Fruit fly (Drosophila melanogaster) whole organism, embryonic: ENCODE measurements around the gene CG43295.

ENCODE experiments used
- Awh ChIP-seq: fragments of 200-800 bp; sonication (Bioruptor generic); IDR thresholded peaks from 2 replicates; pipeline ENCODE4, ENCODE4 v1.3.6; 2022; ENCODE audit warnings: missing biosample characterization, missing genetic modification characterization
- CG10366 ChIP-seq: fragments of 200-800 bp; sonication (Bioruptor generic); IDR thresholded peaks from 2 replicates; pipeline ENCODE4 v1.3.6; 2022; ENCODE audit warnings: missing biosample characterization, missing genetic modification characterization
- CG12236 ChIP-seq: fragments of 200-800 bp; sonication (Bioruptor generic); optimal IDR thresholded peaks from 2 replicates; lab custom pipeline; 2016; ENCODE audit warnings: missing biosample characterization, missing genetic modification characterization
- CG13123 ChIP-seq: fragments of 200-800 bp; sonication (Bioruptor generic); optimal IDR thresholded peaks from 2 replicates; lab custom pipeline; 2016; ENCODE audit warnings: missing biosample characterization, missing genetic modification characterization
- CG13424 ChIP-seq: fragments of 200-800 bp; sonication (Bioruptor generic); optimal IDR thresholded peaks from 2 replicates; lab custom pipeline; 2019; ENCODE audit warnings: missing biosample characterization, mild to moderate bottlenecking, missing genetic modification characterization, moderate library complexity
- CG14050 ChIP-seq: fragments of 200-800 bp; sonication (Bioruptor generic); IDR thresholded peaks from 3 replicates; pipeline ENCODE4 v1.3.6; 2022; ENCODE audit warnings: missing biosample characterization, missing genetic modification characterization
- CG15073 ChIP-seq: fragments of 200-800 bp; sonication (Bioruptor generic); optimal IDR thresholded peaks from 2 replicates; lab custom pipeline; 2016; ENCODE audit warnings: missing biosample characterization, missing genetic modification characterization
- CG17186 ChIP-seq: fragments of 200-800 bp; sonication (Bioruptor generic); optimal IDR thresholded peaks from 3 replicates; lab custom pipeline; 2017; ENCODE audit warnings: missing biosample characterization, missing genetic modification reagents, missing genetic modification characterization
- CG17361 ChIP-seq: fragments of 200-800 bp; sonication (Bioruptor generic); IDR thresholded peaks from 3 replicates; pipeline ENCODE4 v1.3.6; 2022; ENCODE audit warnings: missing biosample characterization, missing genetic modification characterization
- CG17385 ChIP-seq: fragments of 200-800 bp; sonication (Bioruptor generic); optimal IDR thresholded peaks from 3 replicates; lab custom pipeline; 2018; ENCODE audit warnings: missing biosample characterization, mild to moderate bottlenecking, missing genetic modification characterization
- CG18262 ChIP-seq: fragments of 200-800 bp; optimal IDR thresholded peaks from 3 replicates; lab custom pipeline; 2019; ENCODE audit warnings: missing biosample characterization, mild to moderate bottlenecking, missing genetic modification characterization, moderate library complexity
- CG2129 ChIP-seq: fragments of 200-800 bp; sonication (Bioruptor generic); IDR thresholded peaks from 2 replicates; pipeline ENCODE4 v1.3.6; 2022; ENCODE audit warnings: missing biosample characterization, missing genetic modification characterization; ENCODE audit not compliant: partially characterized antibody
- CG2712 ChIP-seq: fragments of 200-800 bp; optimal IDR thresholded peaks from 3 replicates; lab custom pipeline; 2019; ENCODE audit warnings: missing biosample characterization, mild to moderate bottlenecking, missing genetic modification characterization, moderate library complexity
- CG2889 ChIP-seq: fragments of 200-800 bp; sonication (Bioruptor generic); IDR thresholded peaks from 3 replicates; pipeline ENCODE4 v1.3.6; 2022; ENCODE audit warnings: missing biosample characterization, missing genetic modification characterization
- CG32532 ChIP-seq: fragments of 200-800 bp; sonication (Bioruptor generic); IDR thresholded peaks from 2 replicates; pipeline ENCODE4 v1.3.6; 2022; ENCODE audit warnings: missing biosample characterization, missing genetic modification characterization
- CG33557 ChIP-seq: fragments of 200-800 bp; sonication (Bioruptor generic); optimal IDR thresholded peaks from 2 replicates; lab custom pipeline; 2019; ENCODE audit warnings: missing biosample characterization, mild to moderate bottlenecking, missing genetic modification characterization, moderate library complexity
- CG4328 ChIP-seq: fragments of 200-800 bp; sonication (Bioruptor generic); optimal IDR thresholded peaks from 3 replicates; lab custom pipeline; 2017; ENCODE audit warnings: missing biosample characterization, missing genetic modification reagents, missing genetic modification characterization
- CG4424 ChIP-seq: fragments of 200-800 bp; sonication (Bioruptor generic); optimal IDR thresholded peaks from 3 replicates; lab custom pipeline; 2016; ENCODE audit warnings: missing biosample characterization, missing genetic modification characterization
- CG6765 ChIP-seq: fragments of 200-800 bp; sonication (Bioruptor generic); optimal IDR thresholded peaks from 3 replicates; lab custom pipeline; 2017; ENCODE audit warnings: missing biosample characterization, mild to moderate bottlenecking, missing genetic modification characterization
- CG6791 ChIP-seq: fragments of 200-800 bp; sonication (Bioruptor generic); IDR thresholded peaks from 3 replicates; pipeline ENCODE4 v1.3.6; 2022; ENCODE audit warnings: missing biosample characterization, missing genetic modification characterization; ENCODE audit not compliant: partially characterized antibody
- CG6854 ChIP-seq: fragments of 200-800 bp; sonication (Bioruptor generic); optimal IDR thresholded peaks from 3 replicates; lab custom pipeline; 2017; ENCODE audit warnings: missing biosample characterization, mild to moderate bottlenecking, missing genetic modification characterization
- CG7786 ChIP-seq: fragments of 200-800 bp; sonication (Bioruptor generic); optimal IDR thresholded peaks from 2 replicates; lab custom pipeline; 2016; ENCODE audit warnings: missing biosample characterization, missing genetic modification characterization
- CTCF ChIP-seq: fragments of 200-800 bp; sonication (Bioruptor generic); optimal IDR thresholded peaks from 2 replicates; lab custom pipeline; 2017; ENCODE audit warnings: missing biosample characterization, mild to moderate bottlenecking, missing genetic modification characterization, moderate library complexity
- CoRest ChIP-seq: fragments of 200-800 bp; sonication (Bioruptor generic); optimal IDR thresholded peaks from 3 replicates; lab custom pipeline; 2018; ENCODE audit warnings: missing biosample characterization, mild to moderate bottlenecking, missing genetic modification characterization, moderate library complexity
- CrebB ChIP-seq: fragments of 200-800 bp; sonication (Bioruptor generic); optimal IDR thresholded peaks from 3 replicates; lab custom pipeline; 2018; ENCODE audit warnings: missing biosample characterization, mild to moderate bottlenecking, missing genetic modification characterization
- D19B ChIP-seq: fragments of 200-800 bp; sonication (Bioruptor generic); optimal IDR thresholded peaks from 2 replicates; lab custom pipeline; 2017; ENCODE audit warnings: missing biosample characterization, mild to moderate bottlenecking, missing genetic modification characterization
- Dbx ChIP-seq: fragments of 200-800 bp; sonication (Bioruptor generic); IDR thresholded peaks from 3 replicates; pipeline ENCODE4 v1.3.6; 2022; ENCODE audit warnings: missing biosample characterization, missing genetic modification characterization
- Fer2 ChIP-seq: fragments of 200-800 bp; sonication (Bioruptor generic); optimal IDR thresholded peaks from 2 replicates; lab custom pipeline; 2018; ENCODE audit warnings: missing biosample characterization, mild to moderate bottlenecking, missing genetic modification characterization, moderate library complexity
- Hr78 ChIP-seq, 2 experiments: fragments of 200-800 bp in 1 of 2; fragments of >200 bp in 1 of 2; sonication (Bioruptor generic) in 1 of 2; optimal IDR thresholded peaks; 2 replicates each; lab custom pipeline; 2017 to 2019; ENCODE audit warnings: missing biosample characterization in 2 of 2, missing genetic modification characterization in 2 of 2, mild to moderate bottlenecking in 1 of 2, moderate library complexity in 1 of 2
- Hsf ChIP-seq: fragments of 200-800 bp; sonication (Bioruptor generic); optimal IDR thresholded peaks from 3 replicates; lab custom pipeline; 2016; ENCODE audit warnings: missing biosample characterization, missing genetic modification characterization
- Max ChIP-seq: fragments of 200-800 bp; sonication (Bioruptor generic); optimal IDR thresholded peaks from 2 replicates; lab custom pipeline; 2016; ENCODE audit warnings: missing biosample characterization, mild to moderate bottlenecking, missing genetic modification characterization
- NK7.1 ChIP-seq: fragments of 200-800 bp; sonication (Bioruptor generic); optimal IDR thresholded peaks from 3 replicates; lab custom pipeline; 2016; ENCODE audit warnings: missing biosample characterization, missing genetic modification characterization
- NfI ChIP-seq: fragments of 200-800 bp; sonication (Bioruptor generic); optimal IDR thresholded peaks from 3 replicates; lab custom pipeline; 2018; ENCODE audit warnings: missing biosample characterization, mild to moderate bottlenecking, missing genetic modification characterization, moderate library complexity
- Rfx ChIP-seq: fragments of 200-800 bp; sonication (Bioruptor generic); IDR thresholded peaks from 2 replicates; pipeline ENCODE4 v1.3.6; 2022; ENCODE audit warnings: missing biosample characterization, missing genetic modification characterization
- Side ChIP-seq: fragments of 200-800 bp; sonication (Bioruptor generic); optimal IDR thresholded peaks from 2 replicates; lab custom pipeline; 2016; ENCODE audit warnings: missing biosample characterization, missing genetic modification characterization
- Spps ChIP-seq: fragments of 200-800 bp; sonication (Bioruptor generic); optimal IDR thresholded peaks from 2 replicates; lab custom pipeline; 2018; ENCODE audit warnings: missing biosample characterization, mild to moderate bottlenecking, missing genetic modification characterization
- Sry-δ ChIP-seq: fragments of 200-800 bp; sonication (Bioruptor generic); optimal IDR thresholded peaks from 2 replicates; lab custom pipeline; 2016; ENCODE audit warnings: missing biosample characterization, missing genetic modification characterization
- Vsx1 ChIP-seq: fragments of 200-800 bp; sonication (Bioruptor generic); optimal IDR thresholded peaks from 2 replicates; lab custom pipeline; 2017; ENCODE audit warnings: missing biosample characterization, mild to moderate bottlenecking, missing genetic modification characterization, missing genetic modification reagents
- al ChIP-seq: fragments of 200-800 bp; sonication (Bioruptor generic); IDR thresholded peaks from 2 replicates; pipeline ENCODE4 v1.3.6; 2022; ENCODE audit warnings: missing biosample characterization, missing genetic modification characterization
- bsh ChIP-seq, 2 experiments: fragments of 200-800 bp; sonication (Bioruptor generic); optimal IDR thresholded peaks; 2 replicates each; lab custom pipeline; 2017 to 2018; ENCODE audit warnings: mild to moderate bottlenecking in 2 of 2, missing biosample characterization in 2 of 2, missing genetic modification characterization in 2 of 2, moderate library complexity in 1 of 2
- crol ChIP-seq: fragments of 200-800 bp; sonication (Bioruptor generic); IDR thresholded peaks from 2 replicates; pipeline ENCODE4 v1.3.6; 2022; ENCODE audit warnings: missing biosample characterization, missing genetic modification characterization
- da ChIP-seq: fragments of 200-800 bp; sonication (Bioruptor generic); optimal IDR thresholded peaks from 2 replicates; lab custom pipeline; 2016; ENCODE audit warnings: missing biosample characterization, missing genetic modification characterization
- gsb ChIP-seq: fragments of 200-800 bp; sonication (Bioruptor generic); IDR thresholded peaks from 2 replicates; pipeline ENCODE4 v1.3.6; 2022; ENCODE audit warnings: missing biosample characterization, missing genetic modification characterization
- gsb-n ChIP-seq: fragments of 200-800 bp; sonication (Bioruptor generic); optimal IDR thresholded peaks from 3 replicates; lab custom pipeline; 2018; ENCODE audit warnings: missing biosample characterization, mild to moderate bottlenecking, missing genetic modification characterization
- knrl ChIP-seq: fragments of 200-800 bp; sonication (Bioruptor generic); IDR thresholded peaks from 3 replicates; pipeline ENCODE4 v1.3.6; 2022; ENCODE audit warnings: missing biosample characterization, missing genetic modification characterization; ENCODE audit not compliant: partially characterized antibody
- mam ChIP-seq: fragments of 200-800 bp; sonication (Bioruptor generic); optimal IDR thresholded peaks from 3 replicates; lab custom pipeline; 2016; ENCODE audit warnings: missing biosample characterization, missing genetic modification characterization
- phol ChIP-seq: fragments of 200-800 bp; sonication (Bioruptor generic); optimal IDR thresholded peaks from 3 replicates; lab custom pipeline; 2018; ENCODE audit warnings: missing biosample characterization, mild to moderate bottlenecking, missing genetic modification characterization, moderate library complexity
- so ChIP-seq: fragments of 200-800 bp; sonication (Bioruptor generic); IDR thresholded peaks from 3 replicates; pipeline ENCODE4 v1.3.6; 2022; ENCODE audit warnings: missing biosample characterization, missing genetic modification characterization
- sr ChIP-seq: fragments of 200-800 bp; sonication (Bioruptor generic); IDR thresholded peaks from 3 replicates; pipeline ENCODE4 v1.3.6; 2022; ENCODE audit warnings: missing biosample characterization, missing genetic modification characterization
- sug ChIP-seq: fragments of 200-800 bp; optimal IDR thresholded peaks from 2 replicates; lab custom pipeline; 2019; ENCODE audit warnings: missing biosample characterization, mild to moderate bottlenecking, missing genetic modification characterization, moderate library complexity
- zen ChIP-seq: fragments of 200-800 bp; sonication (Bioruptor generic); optimal IDR thresholded peaks from 3 replicates; lab custom pipeline; 2018; ENCODE audit warnings: missing biosample characterization, mild to moderate bottlenecking, missing genetic modification characterization, moderate library complexity

CG43295 gene

DNA sequence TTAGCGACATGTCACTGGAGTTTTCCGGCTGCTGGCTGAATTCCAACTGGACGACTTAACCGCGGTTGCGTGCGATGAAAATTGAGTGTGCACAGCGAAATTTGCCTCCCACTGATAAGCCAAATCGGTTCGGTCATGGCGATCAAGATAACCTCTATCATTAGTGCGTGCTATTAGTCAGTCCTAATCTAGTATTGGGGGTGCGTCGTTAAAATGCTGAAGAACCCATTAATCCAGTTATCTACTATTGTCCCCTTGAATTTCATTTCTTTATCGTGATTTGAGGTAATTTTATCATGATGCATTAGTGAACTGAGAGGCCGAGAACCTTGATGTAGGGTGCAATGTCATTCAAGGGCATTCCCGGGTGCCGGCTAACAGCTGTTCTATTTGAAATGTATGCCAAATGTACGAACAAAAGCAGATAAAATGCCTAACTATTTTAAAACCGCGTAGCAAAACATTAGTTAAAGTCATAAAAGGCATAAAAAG lies 22.9 kb downstream of the CG43295 start, which contains the start of gene Pgm1 (continued):
- no peak for TF ChIP-seq crol (GFP tag; lab: Robert Waterston, UW)
- no peak for TF ChIP-seq CG2129 (GFP tag; lab: Robert Waterston, UW)
- peak; percentile 94 for TF ChIP-seq Side
- peak in 1 of 2 experiments; percentile 81 for TF ChIP-seq bsh (GFP tag; optimal IDR thresholded peaks at IDR 0.05; lab: Kevin White, UChicago)
- TF ChIP-seq Vsx1 (GFP tag; lab: Kevin White, UChicago), result peak; percentile 51
- no peak for TF ChIP-seq CTCF (GFP tag; lab: Kevin White, UChicago)
- TF ChIP-seq CrebB (tag; lab: Kevin White, UChicago), result peak; percentile 89
- peak; percentile 52 for TF ChIP-seq Dbx (GFP tag; lab: Robert Waterston, UW)
- TF ChIP-seq CoRest, result peak; percentile 71
- peak; percentile 46 for TF ChIP-seq CG17186 (GFP tag; lab: Kevin White, UChicago)
- peak; percentile 73 for TF ChIP-seq CG13424 (tag; lab: Kevin White, UChicago)
- TF ChIP-seq CG7786 (GFP tag; lab: Kevin White, UChicago), result peak; percentile 92
- TF ChIP-seq gsb (GFP tag; lab: Robert Waterston, UW), result peak; percentile 50; the same call in 1 of the 2 replicates
- TF ChIP-seq CG32532, result peak; percentile 77
- TF ChIP-seq CG17385 (GFP tag; lab: Kevin White, UChicago), result peak; percentile 68
- peak; percentile 57 for TF ChIP-seq Sry-δ
- peak; percentile 81 for TF ChIP-seq CG12236
- peak; percentile 70 for TF ChIP-seq Spps (tag; lab: Kevin White, UChicago)
- peak; percentile 83 for TF ChIP-seq da
- peak; percentile 82 for TF ChIP-seq CG4424 (GFP tag; lab: Kevin White, UChicago)
- peak in 1 of 2 experiments; percentile 80 for TF ChIP-seq Hr78 (GFP tag; optimal IDR thresholded peaks at IDR 0.05; lab: Kevin White, UChicago)
- peak; percentile 74 for TF ChIP-seq D19B (GFP tag; lab: Kevin White, UChicago)
- TF ChIP-seq so (GFP tag; lab: Robert Waterston, UW), result peak; percentile 67; the same call in 1 of the 3 replicates
- TF ChIP-seq Max (GFP tag; lab: Kevin White, UChicago), result peak; percentile 69
- peak; percentile 66 for TF ChIP-seq al (GFP tag; lab: Robert Waterston, UW)
- peak; percentile 72 for TF ChIP-seq CG6854 (GFP tag; lab: Kevin White, UChicago)
- TF ChIP-seq CG2712 (tag; lab: Kevin White, UChicago), result peak; percentile 77
- TF ChIP-seq CG6791, result no peak
- peak; percentile 85 for TF ChIP-seq Rfx (GFP tag; lab: Robert Waterston, UW)
- peak; percentile 90 for TF ChIP-seq sug
- no peak for TF ChIP-seq CG15073 (GFP tag; lab: Kevin White, UChicago)
- TF ChIP-seq zen, result peak; percentile 75
- TF ChIP-seq mam (GFP tag; lab: Kevin White, UChicago), result peak; percentile 90
- no peak for TF ChIP-seq NfI (GFP tag; lab: Kevin White, UChicago)
- TF ChIP-seq CG2889 (GFP tag; lab: Robert Waterston, UW), result peak; percentile 69; the same call in 2 of the 3 replicates
- TF ChIP-seq CG33557 (GFP tag; lab: Kevin White, UChicago), result peak; percentile 58
- TF ChIP-seq CG18262, result peak; percentile 76
- peak; percentile 75 for TF ChIP-seq Awh (GFP tag; lab: Robert Waterston, UW)
- no peak for TF ChIP-seq CG4328 (GFP tag; lab: Kevin White, UChicago)
- TF ChIP-seq Hsf (GFP tag; lab: Kevin White, UChicago), result peak; percentile 90
- TF ChIP-seq phol (tag; lab: Kevin White, UChicago), result peak; percentile 79
- no peak for TF ChIP-seq knrl
- TF ChIP-seq NK7.1, result peak; percentile 90
- TF ChIP-seq CG14050 (GFP tag; lab: Robert Waterston, UW), result peak; percentile 61
- peak; percentile 64 for TF ChIP-seq Fer2 (tag; lab: Kevin White, UChicago)
- peak; percentile 77 for TF ChIP-seq CG10366 (GFP tag; lab: Robert Waterston, UW)
- TF ChIP-seq CG6765 (GFP tag; lab: Kevin White, UChicago), result peak; percentile 74
- peak; percentile 71 for TF ChIP-seq CG17361
- TF ChIP-seq sr, result peak; percentile 74; the same call in 2 of the 3 replicates
- peak; percentile 73 for TF ChIP-seq CG13123 (GFP tag; lab: Kevin White, UChicago)
- no peak for TF ChIP-seq gsb-n (tag; lab: Kevin White, UChicago)
